Worm (Caenorhabditis elegans) whole organism, L1 larva: ENCODE results near the gene srb-12.

Experiments used
- nhr-19 ChIP-seq: fragments of 200-800 bp; sonication (Bioruptor generic); conservative IDR thresholded peaks from 2 replicates; pipeline ENCODE4 v1.3.6; 2022; ENCODE audit warnings: missing genetic modification characterization, missing compliant biosample characterization
- snpc-4 ChIP-seq: fragments of 150-350 bp; optimal IDR thresholded peaks from 2 replicates; lab custom pipeline; 2014; ENCODE audit warnings: missing biosample characterization, missing genetic modification characterization
- unc-62 ChIP-seq: fragments of 150-350 bp; optimal IDR thresholded peaks from 2 replicates; lab custom pipeline; 2014; ENCODE audit warnings: missing biosample characterization, missing genetic modification reagents, missing genetic modification characterization
- unc-98 ChIP-seq: fragments of 200-800 bp; sonication (Bioruptor generic); IDR thresholded peaks from 2 replicates; pipeline ENCODE4 v1.3.6; 2022; ENCODE audit warnings: missing genetic modification characterization, missing compliant biosample characterization
- xbp-1 ChIP-seq: sonication (generic microtip); optimal IDR thresholded peaks from 2 replicates; lab custom pipeline; 2016; ENCODE audit warnings: missing genetic modification characterization, missing compliant biosample characterization

DNA sequence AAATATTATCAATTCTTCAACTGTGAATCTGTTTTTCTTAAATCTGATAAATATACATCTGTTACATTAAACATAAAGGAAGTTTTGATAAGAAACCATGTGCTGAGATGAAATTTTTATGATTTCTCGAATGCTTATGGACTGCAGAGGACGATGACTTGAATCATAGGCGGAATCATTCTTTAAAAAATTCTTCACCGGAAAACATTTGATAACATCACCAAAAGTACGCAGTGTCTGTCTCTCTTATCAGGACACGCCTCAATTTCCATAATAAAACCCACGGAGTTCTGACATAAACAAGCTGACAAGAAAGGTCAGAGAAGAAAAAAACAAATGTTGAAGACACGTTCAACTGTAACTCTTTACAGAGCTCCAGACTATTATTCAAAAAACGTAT lies 44.7 kb downstream of the srb-12 start, which contains the start of gene F09C12.2:
- TF ChIP-seq unc-98 (no peak), unc-62 (GFP tag; lab: Kevin White, UChicago) (no peak), nhr-19 (no peak), snpc-4 (no peak), xbp-1 (tag; lab: Kevin White, UChicago) (no peak)
